Fruit fly (Drosophila melanogaster): ENCODE results near the gene Dys.
A peak's percentile ranks its signal among the peaks of the same experiment; 100 is the strongest.

Dys gene

DNA sequence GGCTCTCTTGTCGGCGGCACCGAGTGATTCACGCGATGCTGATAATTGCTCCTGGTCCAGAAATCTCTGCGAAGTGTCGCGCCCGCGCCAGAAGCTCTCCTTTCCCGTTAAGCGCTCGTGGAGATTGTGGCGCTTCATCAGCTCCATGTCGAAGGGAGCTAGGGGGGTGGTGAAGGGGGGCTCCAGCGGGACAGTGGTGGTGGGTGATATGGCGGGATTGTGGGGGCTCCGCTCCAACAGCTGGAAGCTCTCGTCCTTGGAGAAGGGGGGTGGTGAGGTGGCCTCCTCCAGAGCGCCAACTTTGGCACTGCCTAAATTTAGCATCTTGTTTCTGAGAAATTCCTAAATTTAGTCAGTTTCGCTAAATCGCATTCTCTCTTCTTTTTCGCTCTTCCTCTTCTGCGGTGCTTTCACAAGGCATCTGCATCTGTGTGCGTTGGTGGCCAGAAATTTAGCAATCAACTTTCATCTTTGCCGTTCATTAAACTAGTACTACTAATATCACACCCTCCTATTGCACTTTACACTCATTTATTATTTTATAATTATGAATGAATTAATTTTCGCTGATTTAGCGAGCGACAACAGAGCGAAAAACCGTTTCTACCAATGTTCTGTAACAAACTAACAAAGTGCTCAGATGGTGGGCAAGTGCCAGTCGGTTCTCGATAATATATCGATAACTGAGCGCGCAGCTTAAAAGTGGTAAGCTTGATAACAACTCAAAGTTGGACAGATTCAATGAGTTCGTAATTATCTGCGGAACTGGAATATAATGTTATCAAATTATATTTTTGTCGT is 181.4 kb downstream of the Dys start, which contains the start of gene subdued:
Gene subdued (minus strand): TSS at position 631 of the 801 bp plus-strand sequence.
- peak; percentile 43 for TF ChIP-seq CG12768 (GFP tag; optimal IDR thresholded peaks at IDR 0.05)
- peak; percentile 18 for TF ChIP-seq Hr96 (GFP tag; optimal IDR thresholded peaks at IDR 0.05)
- no peak for TF ChIP-seq CG5204 (GFP tag; optimal IDR thresholded peaks at IDR 0.05)

DNA sequence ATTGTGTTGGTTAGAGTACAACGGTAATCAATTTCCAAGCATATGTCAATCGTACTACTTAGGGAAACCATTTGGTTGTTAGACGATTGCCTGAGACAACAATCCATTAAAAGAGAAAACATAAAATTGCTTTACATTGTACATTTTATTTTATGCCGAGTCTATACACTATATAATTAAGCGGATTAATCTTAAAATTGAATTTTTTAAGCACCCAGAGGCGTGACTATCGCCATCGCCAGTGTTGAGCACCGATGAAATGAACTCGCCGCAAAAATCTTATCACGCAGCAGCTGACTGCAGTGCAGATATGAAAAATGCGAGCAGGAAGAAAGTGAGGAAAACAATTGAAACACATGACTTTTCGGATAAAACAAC is 182.0 kb downstream of the Dys start:
- TF ChIP-seq CG11617 (GFP tag; optimal IDR thresholded peaks at IDR 0.05), result no peak
- TF ChIP-seq ovo (GFP tag; optimal IDR thresholded peaks at IDR 0.05), result no peak
- no peak for TF ChIP-seq CG14711 (tag; optimal IDR thresholded peaks at IDR 0.05)
- no peak for TF ChIP-seq CG12768 (GFP tag; optimal IDR thresholded peaks at IDR 0.05)
- TF ChIP-seq tj (GFP tag; optimal IDR thresholded peaks at IDR 0.05), result no peak
- TF ChIP-seq CG7101 (tag; optimal IDR thresholded peaks at IDR 0.05), result peak; percentile 41
- TF ChIP-seq CG33017 (tag; optimal IDR thresholded peaks at IDR 0.05), result no peak
- no peak for TF ChIP-seq toe (GFP tag; optimal IDR thresholded peaks at IDR 0.05)
- TF ChIP-seq cnc (optimal IDR thresholded peaks at IDR 0.05), result no peak
- no peak for TF ChIP-seq kay (GFP tag; ENCODE audit: borderline replicate concordance)
- no peak for TF ChIP-seq CG5204 (GFP tag; optimal IDR thresholded peaks at IDR 0.05)
- no peak for TF ChIP-seq Clk (GFP tag; optimal IDR thresholded peaks at IDR 0.05)
- no peak for TF ChIP-seq cic (GFP tag; optimal IDR thresholded peaks at IDR 0.05)
- TF ChIP-seq CG1620 (GFP tag; optimal IDR thresholded peaks at IDR 0.05), result peak; percentile 15
- TF ChIP-seq Hr96 (GFP tag; optimal IDR thresholded peaks at IDR 0.05), result no peak
- TF ChIP-seq bab1 (GFP tag; optimal IDR thresholded peaks at IDR 0.05), result peak; percentile 18
- TF ChIP-seq Mnt (GFP tag; optimal IDR thresholded peaks at IDR 0.05), result peak; percentile 22
- no peak for TF ChIP-seq CG7045 (GFP tag; optimal IDR thresholded peaks at IDR 0.05)
- peak; percentile 44 for TF ChIP-seq Crg-1 (GFP tag; optimal IDR thresholded peaks at IDR 0.05)
- TF ChIP-seq pad (GFP tag; optimal IDR thresholded peaks at IDR 0.05), result peak; percentile 24

- TF ChIP-seq ovo (GFP tag; optimal IDR thresholded peaks at IDR 0.05), result peak; percentile 82
- TF ChIP-seq CG7045 (GFP tag; optimal IDR thresholded peaks at IDR 0.05), result no peak
- peak; percentile 87 for TF ChIP-seq bab1 (GFP tag; optimal IDR thresholded peaks at IDR 0.05)
- peak; percentile 69 for TF ChIP-seq Crg-1 (GFP tag; optimal IDR thresholded peaks at IDR 0.05)
- TF ChIP-seq CG11617 (GFP tag; optimal IDR thresholded peaks at IDR 0.05), result peak; percentile 17
- peak; percentile 15 for TF ChIP-seq Hr96 (GFP tag; optimal IDR thresholded peaks at IDR 0.05)
- TF ChIP-seq CG5204 (GFP tag; optimal IDR thresholded peaks at IDR 0.05), result peak; percentile 27
- TF ChIP-seq pad (GFP tag; optimal IDR thresholded peaks at IDR 0.05), result peak; percentile 78
- no peak for TF ChIP-seq kay (GFP tag; ENCODE audit: borderline replicate concordance)
- TF ChIP-seq Clk (GFP tag; optimal IDR thresholded peaks at IDR 0.05), result no peak
- peak; percentile 50 for TF ChIP-seq CG33017 (tag; optimal IDR thresholded peaks at IDR 0.05)
- TF ChIP-seq CG1620 (GFP tag; optimal IDR thresholded peaks at IDR 0.05), result peak; percentile 54
- peak; percentile 67 for TF ChIP-seq CG12768 (GFP tag; optimal IDR thresholded peaks at IDR 0.05)
- TF ChIP-seq tj (GFP tag; optimal IDR thresholded peaks at IDR 0.05), result peak; percentile 69
- peak; percentile 22 for TF ChIP-seq CG7101 (tag; optimal IDR thresholded peaks at IDR 0.05)
- TF ChIP-seq toe (GFP tag; optimal IDR thresholded peaks at IDR 0.05), result peak; percentile 54
- peak; percentile 48 for TF ChIP-seq CG14711 (tag; optimal IDR thresholded peaks at IDR 0.05)
- TF ChIP-seq cic (GFP tag; optimal IDR thresholded peaks at IDR 0.05), result peak; percentile 52
- TF ChIP-seq Mnt (GFP tag; optimal IDR thresholded peaks at IDR 0.05), result peak; percentile 73
- no peak for TF ChIP-seq cnc (optimal IDR thresholded peaks at IDR 0.05)
These were observed 183.4 kb downstream of the Dys start, which contains the start of gene Vha13 for dm6 chr3R:19644094-19644900. Vha13 (minus strand) TSS chr3R:19644386.

- peak; percentile 13 for TF ChIP-seq CG5204 (GFP tag; optimal IDR thresholded peaks at IDR 0.05)
- TF ChIP-seq ovo (GFP tag; optimal IDR thresholded peaks at IDR 0.05), result no peak
- peak; percentile 22 for TF ChIP-seq Mnt (GFP tag; optimal IDR thresholded peaks at IDR 0.05)
- TF ChIP-seq toe (GFP tag; optimal IDR thresholded peaks at IDR 0.05), result peak; percentile 58
These were observed 184.0 kb downstream of the Dys start, which contains the start of gene Nup58 for dm6 chr3R:19644901-19645204. Nup58 (plus strand) TSS chr3R:19645026.

Data from whole organism, adult.